Fruit fly (Drosophila melanogaster): Measurements from ENCODE around the gene CG6144.

The CG6144 gene

dm6 chr2L:10516470-10517048 is 28.1 kb downstream of the CG6144 start (continued):
- peak; percentile 9 for TF ChIP-seq CG10631 (GFP tag; optimal IDR thresholded peaks at IDR 0.05)
- TF ChIP-seq Blimp-1 (GFP tag; optimal IDR thresholded peaks at IDR 0.05): no peak
- peak; percentile 17 for TF ChIP-seq CG8319 (GFP tag; optimal IDR thresholded peaks at IDR 0.05)
- peak; percentile 43 for TF ChIP-seq Sox15 (GFP tag; optimal IDR thresholded peaks at IDR 0.05)
- peak; percentile 31 for TF ChIP-seq Lpt (GFP tag; optimal IDR thresholded peaks at IDR 0.05)
- peak; percentile 46 for TF ChIP-seq esn (GFP tag; optimal IDR thresholded peaks at IDR 0.05)
- TF ChIP-seq Sox102F (GFP tag; optimal IDR thresholded peaks at IDR 0.05): no peak
- no peak for TF ChIP-seq spab (GFP tag; optimal IDR thresholded peaks at IDR 0.05)
- peak; percentile 28 for TF ChIP-seq achi (GFP tag; optimal IDR thresholded peaks at IDR 0.05)
- TF ChIP-seq CG11762 (GFP tag; optimal IDR thresholded peaks at IDR 0.05; ENCODE audit: insufficient read depth): peak; percentile 21
- peak; percentile 49 for TF ChIP-seq Smox (GFP tag; optimal IDR thresholded peaks at IDR 0.05)
- peak; percentile 51 for TF ChIP-seq acj6 (GFP tag; optimal IDR thresholded peaks at IDR 0.05)

- no peak for TF ChIP-seq salr (GFP tag; optimal IDR thresholded peaks at IDR 0.05)
- peak; percentile 1 for TF ChIP-seq Eip78C (GFP tag)
- no peak for TF ChIP-seq CG10631 (GFP tag; optimal IDR thresholded peaks at IDR 0.05)
- peak; percentile 0 for TF ChIP-seq esn (GFP tag; optimal IDR thresholded peaks at IDR 0.05)
- no peak for TF ChIP-seq CG34406 (GFP tag; optimal IDR thresholded peaks at IDR 0.05)
- no peak for TF ChIP-seq Blimp-1 (GFP tag; optimal IDR thresholded peaks at IDR 0.05)
- TF ChIP-seq CG6163 (GFP tag; IDR thresholded peaks at IDR 0.05): peak; percentile 27; the same call in 2 of the 3 replicates
- no peak for TF ChIP-seq CG10669 (GFP tag; optimal IDR thresholded peaks at IDR 0.05)
- no peak for TF ChIP-seq CG15336 (GFP tag; IDR thresholded peaks at IDR 0.05)
- no peak for TF ChIP-seq Eip93F (GFP tag; optimal IDR thresholded peaks at IDR 0.05)
- TF ChIP-seq Sox102F (GFP tag; optimal IDR thresholded peaks at IDR 0.05): no peak
- no peak for TF ChIP-seq Smox (GFP tag; optimal IDR thresholded peaks at IDR 0.05)
- peak; percentile 36 for TF ChIP-seq fkh (GFP tag; optimal IDR thresholded peaks at IDR 0.05)
Measured at dm6 chr2L:10517085-10517484, 28.6 kb downstream of the CG6144 start, which contains the start of the genes Fatp1 and Lrr47. Gene Fatp1 (minus strand): TSS chr2L:10517218. Gene Lrr47 (plus strand): TSS chr2L:10517335.

- TF ChIP-seq OdsH (GFP tag; optimal IDR thresholded peaks at IDR 0.05): peak; percentile 85
- peak; percentile 52 for TF ChIP-seq fd85E (GFP tag; optimal IDR thresholded peaks at IDR 0.05)
- peak; percentile 84 for TF ChIP-seq CG1621 (tag; optimal IDR thresholded peaks at IDR 0.05)
- peak; percentile 63 for TF ChIP-seq CG9139 (GFP tag; optimal IDR thresholded peaks at IDR 0.05)
- TF ChIP-seq CG11762 (GFP tag; optimal IDR thresholded peaks at IDR 0.05; ENCODE audit: insufficient read depth): peak; percentile 63
- TF ChIP-seq svp (GFP tag): peak; percentile 96
- peak; percentile 80 for TF ChIP-seq CG8319 (GFP tag; optimal IDR thresholded peaks at IDR 0.05)
- TF ChIP-seq Gug (GFP tag; IDR thresholded peaks at IDR 0.05): peak; percentile 63
- peak; percentile 91 for TF ChIP-seq Hr39 (GFP tag; optimal IDR thresholded peaks at IDR 0.05)
- peak; percentile 94 for TF ChIP-seq esn (GFP tag; optimal IDR thresholded peaks at IDR 0.05)
- peak; percentile 88 for TF ChIP-seq CG10669 (GFP tag; optimal IDR thresholded peaks at IDR 0.05)
- TF ChIP-seq net (GFP tag; optimal IDR thresholded peaks at IDR 0.05): peak; percentile 81
- TF ChIP-seq salr (GFP tag; optimal IDR thresholded peaks at IDR 0.05): peak; percentile 17 to 72
- TF ChIP-seq Sox14 (GFP tag; optimal IDR thresholded peaks at IDR 0.05): peak; percentile 91
- TF ChIP-seq fd59A (GFP tag; optimal IDR thresholded peaks at IDR 0.05): peak; percentile 76
- peak; percentile 77 for TF ChIP-seq CG6808 (GFP tag; optimal IDR thresholded peaks at IDR 0.05)
- peak; percentile 89 for TF ChIP-seq CG6163 (GFP tag; IDR thresholded peaks at IDR 0.05)
- TF ChIP-seq CG8632 (GFP tag; optimal IDR thresholded peaks at IDR 0.05): peak; percentile 85
- TF ChIP-seq ss (GFP tag; optimal IDR thresholded peaks at IDR 0.05): peak; percentile 71 to 84
- peak; percentile 87 for TF ChIP-seq CG3919 (GFP tag; optimal IDR thresholded peaks at IDR 0.05)
- TF ChIP-seq CG7368 (GFP tag; optimal IDR thresholded peaks at IDR 0.05): peak; percentile 79
- peak; percentile 82 for TF ChIP-seq CG8119 (GFP tag; IDR thresholded peaks at IDR 0.05)
- peak; percentile 86 for TF ChIP-seq eg (GFP tag; IDR thresholded peaks at IDR 0.05)
- peak; percentile 88 for TF ChIP-seq CG34406 (GFP tag; optimal IDR thresholded peaks at IDR 0.05)
- peak; percentile 87 for TF ChIP-seq Eip75B (GFP tag; optimal IDR thresholded peaks at IDR 0.05)
- TF ChIP-seq Ets21C (GFP tag; optimal IDR thresholded peaks at IDR 0.05): peak; percentile 77
- TF ChIP-seq CG31627 (GFP tag; optimal IDR thresholded peaks at IDR 0.05): peak; percentile 90
- TF ChIP-seq CG11902 (GFP tag; optimal IDR thresholded peaks at IDR 0.05): peak; percentile 85
- peak; percentile 86 for TF ChIP-seq dsx (GFP tag; optimal IDR thresholded peaks at IDR 0.05; ENCODE audit: poor library complexity, severe bottlenecking)
- TF ChIP-seq spab (GFP tag; optimal IDR thresholded peaks at IDR 0.05): peak; percentile 80
- TF ChIP-seq Eip93F (GFP tag; optimal IDR thresholded peaks at IDR 0.05): peak; percentile 47
- peak; percentile 67 for TF ChIP-seq Hr4 (GFP tag; optimal IDR thresholded peaks at IDR 0.05)
- TF ChIP-seq topi (GFP tag; optimal IDR thresholded peaks at IDR 0.05): peak; percentile 90
- TF ChIP-seq cyc (GFP tag; optimal IDR thresholded peaks at IDR 0.05): peak; percentile 90
- TF ChIP-seq fkh (GFP tag; optimal IDR thresholded peaks at IDR 0.05): no peak
Measured at dm6 chr2L:10519225-10519624, 30.7 kb downstream of the CG6144 start.
